4 fruit fly cellular contexts compared by ENCODE assay signal in genomic region chr2L:6457583-6457982, dm6.
TF ChIP-seq lines count a peak whose summit lies in the region.

No protein-coding gene starts in this region.

- TF ChIP-seq CTCF in whole organism, embryonic (GFP tag; optimal IDR thresholded peaks at IDR 0.05; lab: Kevin White, UChicago): no peak

TF ChIP-seq in whole organism, adult, 20 proteins besides CTCF, POLR2A, EP300 and RAD21:
- no peak for TF ChIP-seq tj (GFP tag; optimal IDR thresholded peaks at IDR 0.05; lab: Kevin White, UChicago)
- peak; percentile 2 for TF ChIP-seq Mnt (GFP tag; optimal IDR thresholded peaks at IDR 0.05; lab: Kevin White, UChicago)

TF ChIP-seq in whole organism, embryonic, 481 proteins besides CTCF, POLR2A, EP300 and RAD21:
- TF ChIP-seq HLH4C (GFP tag; IDR thresholded peaks at IDR 0.05; lab: Robert Waterston, UW; ENCODE audit: partially characterized antibody) (0 out of 3 replicates have a peak, but pooled peaks have one; percentile 9), CG9932 (GFP tag; IDR thresholded peaks at IDR 0.05; lab: Robert Waterston, UW) (no peak)

TF ChIP-seq in whole organism, prepupa, 60 proteins besides CTCF, POLR2A, EP300 and RAD21:
- no peak for TF ChIP-seq CG6163 (GFP tag; IDR thresholded peaks at IDR 0.05; lab: Robert Waterston, UW)
- peak; percentile 24 for TF ChIP-seq Sox14 (GFP tag; optimal IDR thresholded peaks at IDR 0.05; lab: Kevin White, UChicago)
- TF ChIP-seq CG32006 (GFP tag; optimal IDR thresholded peaks at IDR 0.05; lab: Kevin White, UChicago): no peak
- no peak for TF ChIP-seq CG7368 (GFP tag; optimal IDR thresholded peaks at IDR 0.05; lab: Kevin White, UChicago)
- TF ChIP-seq CG3032 (tag; optimal IDR thresholded peaks at IDR 0.05; lab: Kevin White, UChicago): no peak
- TF ChIP-seq fd85E (GFP tag; optimal IDR thresholded peaks at IDR 0.05; lab: Kevin White, UChicago): no peak
- TF ChIP-seq Hr38 (GFP tag; optimal IDR thresholded peaks at IDR 0.05; lab: Kevin White, UChicago): no peak
- no peak for TF ChIP-seq CG6854 (GFP tag; optimal IDR thresholded peaks at IDR 0.05; lab: Kevin White, UChicago)
- no peak for TF ChIP-seq spab (GFP tag; optimal IDR thresholded peaks at IDR 0.05; lab: Kevin White, UChicago)
- no peak for TF ChIP-seq dsx (GFP tag; optimal IDR thresholded peaks at IDR 0.05; lab: Kevin White, UChicago; ENCODE audit: poor library complexity, severe bottlenecking)
- no peak for TF ChIP-seq CG11762 (GFP tag; optimal IDR thresholded peaks at IDR 0.05; lab: Kevin White, UChicago; ENCODE audit: insufficient read depth)
- no peak for TF ChIP-seq CG6276 (GFP tag; optimal IDR thresholded peaks at IDR 0.05; lab: Kevin White, UChicago)
- TF ChIP-seq svp (GFP tag; lab: Kevin White, UChicago): peak; percentile 97
- no peak for TF ChIP-seq Lpt (GFP tag; optimal IDR thresholded peaks at IDR 0.05; lab: Kevin White, UChicago)
- no peak for TF ChIP-seq CG6792 (GFP tag; optimal IDR thresholded peaks at IDR 0.05; lab: Kevin White, UChicago)
- TF ChIP-seq Eip93F (GFP tag; optimal IDR thresholded peaks at IDR 0.05; lab: Kevin White, UChicago): no peak
- TF ChIP-seq ss (GFP tag; optimal IDR thresholded peaks at IDR 0.05; lab: Kevin White, UChicago): no peak

TF ChIP-seq in whole organism, wandering third instar larva, 38 proteins besides CTCF, POLR2A, EP300 and RAD21:
- TF ChIP-seq Rel (GFP tag; optimal IDR thresholded peaks at IDR 0.05; lab: Kevin White, UChicago) (no peak), Rel (tag; optimal IDR thresholded peaks at IDR 0.05; lab: Kevin White, UChicago) (peak; percentile 5), woc (GFP tag; optimal IDR thresholded peaks at IDR 0.05; lab: Kevin White, UChicago) (no peak), fru (GFP tag; optimal IDR thresholded peaks at IDR 0.05; lab: Kevin White, UChicago) (no peak)
